Worm (Caenorhabditis elegans) whole organism, young adult: ENCODE data around the gene srlf-27.

ENCODE experiments used
- B0035.1 ChIP-seq: sonication (generic microtip); optimal IDR thresholded peaks from 2 replicates; lab custom pipeline; 2016; ENCODE audit warnings: missing genetic modification characterization, mild to moderate bottlenecking, missing compliant biosample characterization, missing genotype, missing genetic modification reagents
- B0261.1 ChIP-seq: sonication (generic microtip); optimal IDR thresholded peaks from 2 replicates; lab custom pipeline; 2016; ENCODE audit warnings: mild to moderate bottlenecking, missing genetic modification characterization, moderate library complexity, missing compliant biosample characterization
- F55B11.4 ChIP-seq: sonication (generic microtip); optimal IDR thresholded peaks from 2 replicates; lab custom pipeline; 2016; ENCODE audit warnings: missing compliant biosample characterization, missing genetic modification characterization, borderline replicate concordance; ENCODE audit not compliant: insufficient read depth
- Y53F4B.3 ChIP-seq: fragments of 200-800 bp; sonication (Bioruptor generic); IDR thresholded peaks from 2 replicates; pipeline ENCODE4 v1.3.6; 2022; ENCODE audit warnings: missing genetic modification reagents, missing genetic modification characterization, missing compliant biosample characterization
- Y53G8AR.9 ChIP-seq: fragments of 200-800 bp; sonication (Bioruptor generic); conservative IDR thresholded peaks from 2 replicates; pipeline ENCODE4 v1.3.6; 2022; ENCODE audit warnings: missing genetic modification reagents, missing genetic modification characterization, missing compliant biosample characterization
- Y67H2A.10 ChIP-seq: fragments of 200-800 bp; sonication (Bioruptor generic); conservative IDR thresholded peaks from 2 replicates; pipeline ENCODE4 v1.3.6; 2022; ENCODE audit warnings: missing genetic modification reagents, missing genetic modification characterization, missing compliant biosample characterization
- ZK185.1 ChIP-seq: sonication (generic microtip); optimal IDR thresholded peaks from 2 replicates; lab custom pipeline; 2016; ENCODE audit warnings: mild to moderate bottlenecking, missing genetic modification characterization, missing compliant biosample characterization; ENCODE audit not compliant: poor library complexity, severe bottlenecking
- akir-1 ChIP-seq: fragments of 200-800 bp; sonication (Bioruptor generic); optimal IDR thresholded peaks from 2 replicates; lab custom pipeline; 2018; ENCODE audit warnings: mild to moderate bottlenecking, missing genetic modification characterization, moderate library complexity, missing compliant biosample characterization
- ama-1 ChIP-seq, 3 experiments: fragments of 150-350 bp in 1 of 3; sonication (generic microtip) in 2 of 3; optimal IDR thresholded peaks; 2 replicates each; lab custom pipeline; 2014 to 2018; ENCODE audit warnings: missing biosample characterization in 2 of 3, missing genetic modification characterization in 2 of 3, missing genetic modification reagents in 2 of 3
- aptf-3 ChIP-seq: fragments of 200-800 bp; sonication (Bioruptor generic); IDR thresholded peaks from 2 replicates; pipeline ENCODE4 v1.3.6; 2022; ENCODE audit warnings: missing genetic modification characterization, missing compliant biosample characterization
- attf-3 ChIP-seq: fragments of 200-800 bp; sonication (Bioruptor generic); conservative IDR thresholded peaks from 2 replicates; pipeline ENCODE4 v1.3.6; 2022; ENCODE audit warnings: missing genetic modification reagents, missing genetic modification characterization, missing compliant biosample characterization
- ccch-3 ChIP-seq: fragments of 200-800 bp; sonication (Bioruptor generic); optimal IDR thresholded peaks from 2 replicates; lab custom pipeline; 2018; ENCODE audit warnings: mild to moderate bottlenecking, missing genetic modification characterization, missing compliant biosample characterization
- cebp-1 ChIP-seq, 2 experiments: fragments of 200-800 bp in 1 of 2; sonication (Bioruptor generic) in 1 of 2; sonication (generic microtip) in 1 of 2; IDR thresholded peaks in 1 of 2; optimal IDR thresholded peaks in 1 of 2; 2 replicates each; pipeline versions ENCODE4 v1.3.6 to Lab custom; 2017 to 2022; ENCODE audit warnings: missing compliant biosample characterization in 2 of 2, missing genetic modification characterization in 2 of 2, mild to moderate bottlenecking in 1 of 2, missing genetic modification reagents in 1 of 2, moderate library complexity in 1 of 2
- cebp-2 ChIP-seq: fragments of 200-800 bp; sonication (Bioruptor generic); IDR thresholded peaks from 2 replicates; pipeline ENCODE4 v1.3.6; 2022; ENCODE audit warnings: missing genetic modification characterization, missing compliant biosample characterization
- ceh-27 ChIP-seq: fragments of 200-800 bp; sonication (Bioruptor generic); optimal IDR thresholded peaks from 2 replicates; lab custom pipeline; 2018; ENCODE audit warnings: mild to moderate bottlenecking, missing genetic modification characterization, moderate library complexity, missing compliant biosample characterization
- ceh-40 ChIP-seq: fragments of 200-800 bp; sonication (Bioruptor generic); IDR thresholded peaks from 2 replicates; pipeline ENCODE4 v1.3.6; 2022; ENCODE audit warnings: missing genetic modification characterization, missing compliant biosample characterization
- chd-7 ChIP-seq: sonication (generic microtip); optimal IDR thresholded peaks from 2 replicates; lab custom pipeline; 2016; ENCODE audit warnings: mild to moderate bottlenecking, missing genetic modification characterization, moderate library complexity, missing compliant biosample characterization
- die-1 ChIP-seq: sonication (generic microtip); optimal IDR thresholded peaks from 2 replicates; lab custom pipeline; 2016; ENCODE audit warnings: missing genotype, mild to moderate bottlenecking, missing genetic modification characterization, missing compliant biosample characterization
- egl-18 ChIP-seq: fragments of 200-800 bp; sonication (Bioruptor generic); IDR thresholded peaks from 2 replicates; pipeline ENCODE4 v1.3.6; 2022; ENCODE audit warnings: missing genetic modification reagents, missing genetic modification characterization, missing compliant biosample characterization
- fkh-3 ChIP-seq: sonication (generic microtip); optimal IDR thresholded peaks from 2 replicates; lab custom pipeline; 2016; ENCODE audit warnings: mild to moderate bottlenecking, missing genetic modification characterization, missing compliant biosample characterization
- hlh-12 ChIP-seq: sonication (generic microtip); optimal IDR thresholded peaks from 2 replicates; lab custom pipeline; 2016; ENCODE audit warnings: missing genetic modification characterization, missing compliant biosample characterization
- hmg-20 ChIP-seq: fragments of 200-800 bp; sonication (Bioruptor generic); IDR thresholded peaks from 2 replicates; pipeline ENCODE4 v1.3.6; 2022; ENCODE audit warnings: missing genetic modification reagents, missing genetic modification characterization, missing compliant biosample characterization
- let-607 ChIP-seq, 2 experiments: fragments of 200-800 bp in 1 of 2; sonication (Bioruptor generic) in 1 of 2; sonication (generic microtip) in 1 of 2; optimal IDR thresholded peaks; 2 replicates each; lab custom pipeline; 2016 to 2018; ENCODE audit warnings: mild to moderate bottlenecking in 2 of 2, missing compliant biosample characterization in 2 of 2, missing genetic modification characterization in 2 of 2, moderate library complexity in 2 of 2, missing genotype in 1 of 2
- lin-40 ChIP-seq: sonication (generic microtip); optimal IDR thresholded peaks from 2 replicates; lab custom pipeline; 2016; ENCODE audit warnings: missing genetic modification characterization, mild to moderate bottlenecking, missing compliant biosample characterization, missing genotype, missing genetic modification reagents
- lir-1 ChIP-seq: fragments of 200-800 bp; sonication (Bioruptor generic); conservative IDR thresholded peaks from 2 replicates; pipeline ENCODE4 v1.3.6; 2022; ENCODE audit warnings: missing genetic modification reagents, missing genetic modification characterization, missing compliant biosample characterization
- madf-6 ChIP-seq: fragments of 200-800 bp; sonication (Bioruptor generic); IDR thresholded peaks from 2 replicates; pipeline ENCODE4 v1.3.6; 2022; ENCODE audit warnings: missing genetic modification reagents, missing genetic modification characterization, missing compliant biosample characterization
- madf-8 ChIP-seq: fragments of 200-800 bp; sonication (Bioruptor generic); conservative IDR thresholded peaks from 2 replicates; pipeline ENCODE4 v1.3.6; 2022; ENCODE audit warnings: missing genetic modification reagents, missing genetic modification characterization, missing compliant biosample characterization
- mcd-1 ChIP-seq: fragments of 200-800 bp; sonication (Bioruptor generic); IDR thresholded peaks from 2 replicates; pipeline ENCODE4 v1.3.6; 2022; ENCODE audit warnings: missing genetic modification reagents, missing genetic modification characterization, missing compliant biosample characterization
- mxl-1 ChIP-seq: sonication (generic microtip); optimal IDR thresholded peaks from 2 replicates; lab custom pipeline; 2016; ENCODE audit warnings: missing genetic modification characterization, missing compliant biosample characterization
- nhr-120 ChIP-seq: fragments of 200-800 bp; sonication (Bioruptor generic); IDR thresholded peaks from 2 replicates; pipeline ENCODE4 v1.3.6; 2022; ENCODE audit warnings: missing genetic modification characterization, missing compliant biosample characterization
- nhr-27 ChIP-seq: fragments of 200-800 bp; sonication (Bioruptor generic); optimal IDR thresholded peaks from 2 replicates; lab custom pipeline; 2018; ENCODE audit warnings: mild to moderate bottlenecking, missing genetic modification characterization, moderate library complexity, missing compliant biosample characterization
- nhr-80 ChIP-seq: sonication (generic microtip); optimal IDR thresholded peaks from 2 replicates; lab custom pipeline; 2016; ENCODE audit warnings: missing genetic modification characterization, missing compliant biosample characterization
- nhr-90 ChIP-seq: sonication (generic microtip); optimal IDR thresholded peaks from 2 replicates; lab custom pipeline; 2016; ENCODE audit warnings: missing genotype, mild to moderate bottlenecking, missing genetic modification characterization, missing compliant biosample characterization
- sea-2 ChIP-seq: fragments of 200-800 bp; sonication (Bioruptor generic); IDR thresholded peaks from 2 replicates; pipeline ENCODE4 v1.3.6; 2022; ENCODE audit warnings: missing genetic modification characterization, missing compliant biosample characterization
- somi-1 ChIP-seq: fragments of 200-800 bp; sonication (Bioruptor generic); optimal IDR thresholded peaks from 2 replicates; lab custom pipeline; 2018; ENCODE audit warnings: mild to moderate bottlenecking, missing genetic modification characterization, missing compliant biosample characterization
- tbp1 ChIP-seq: fragments of 200-800 bp; sonication (Bioruptor generic); optimal IDR thresholded peaks from 2 replicates; lab custom pipeline; 2018; ENCODE audit warnings: mild to moderate bottlenecking, missing genetic modification characterization, missing compliant biosample characterization
- zfh-2 ChIP-seq: fragments of 200-800 bp; sonication (Bioruptor generic); conservative IDR thresholded peaks from 2 replicates; pipeline ENCODE4 v1.3.6; 2022; ENCODE audit warnings: missing genetic modification reagents, missing genetic modification characterization, missing compliant biosample characterization
- zim-3 ChIP-seq: sonication (generic microtip); optimal IDR thresholded peaks from 2 replicates; lab custom pipeline; 2017; ENCODE audit warnings: mild to moderate bottlenecking, missing genetic modification characterization, moderate library complexity, missing compliant biosample characterization
- ztf-26 ChIP-seq: sonication (generic microtip); optimal IDR thresholded peaks from 2 replicates; lab custom pipeline; 2017; ENCODE audit warnings: missing genetic modification characterization, missing compliant biosample characterization
- ztf-28 ChIP-seq: fragments of 200-800 bp; sonication (Bioruptor generic); IDR thresholded peaks from 2 replicates; pipeline ENCODE4 v1.3.6; 2022; ENCODE audit warnings: missing genetic modification reagents, missing genetic modification characterization, missing compliant biosample characterization
- ztf-3 ChIP-seq: fragments of 200-800 bp; sonication (Bioruptor generic); optimal IDR thresholded peaks from 2 replicates; lab custom pipeline; 2018; ENCODE audit warnings: mild to moderate bottlenecking, missing genetic modification characterization, missing compliant biosample characterization

srlf-27 gene

DNA sequence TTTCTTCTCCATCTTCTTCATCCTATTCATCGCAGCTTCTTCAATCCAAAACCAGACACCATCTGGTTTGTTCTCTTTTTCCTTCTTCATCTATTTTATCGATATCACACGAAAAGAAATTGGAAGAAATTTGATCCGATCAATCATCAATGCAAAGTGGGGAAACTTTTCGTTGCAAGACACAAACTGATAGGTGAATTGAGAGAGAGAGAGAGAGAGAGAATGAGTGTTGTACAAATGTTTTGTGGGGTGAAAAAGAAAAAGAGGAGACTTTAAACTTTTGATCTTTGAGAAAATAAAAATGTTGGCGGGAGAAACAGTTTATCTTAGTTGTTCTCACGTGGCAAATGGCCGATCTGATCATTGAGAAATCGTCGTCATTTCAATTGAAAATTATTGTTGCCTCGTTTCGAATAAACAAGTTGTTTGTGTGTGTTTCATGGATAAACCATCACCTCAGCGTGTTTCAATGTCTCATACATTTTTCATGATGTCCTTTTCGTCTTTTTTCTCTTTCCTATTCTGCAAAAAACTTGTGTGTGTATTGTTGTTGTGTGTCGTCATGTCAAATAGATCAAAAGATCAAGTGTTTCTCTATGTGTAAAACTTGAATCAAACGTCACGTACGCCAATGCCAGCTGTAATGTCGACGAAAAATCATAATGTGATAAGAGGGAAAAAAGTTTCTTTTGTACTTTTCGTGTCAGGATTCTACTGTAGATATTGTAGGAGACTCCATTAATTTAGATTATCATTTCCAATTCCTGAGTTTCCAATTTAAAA lies 24.8 kb upstream of the srlf-27 start (continued):
- TF ChIP-seq akir-1, result no peak
- TF ChIP-seq lin-40, result peak; percentile 58
- TF ChIP-seq aptf-3 (GFP tag; lab: Robert Waterston, UW), result no peak
- TF ChIP-seq hmg-20 (GFP tag; lab: Robert Waterston, UW), result no peak
- peak; percentile 49 for TF ChIP-seq nhr-80 (tag; lab: Kevin White, UChicago)
- no peak for TF ChIP-seq B0261.1
- TF ChIP-seq, all 124 proteins: peak for 10

- TF ChIP-seq chd-7 (no peak), mcd-1 (no peak), ZK185.1 (tag; lab: Kevin White, UChicago) (no peak), zim-3 (no peak), Y53G8AR.9 (GFP tag; lab: Robert Waterston, UW) (no peak), egl-18 (no peak), ztf-3 (GFP tag; lab: Kevin White, UChicago) (no peak), ztf-28 (GFP tag; lab: Robert Waterston, UW) (no peak), F55B11.4 (tag; lab: Kevin White, UChicago) (no peak), madf-8 (GFP tag; lab: Robert Waterston, UW) (no peak), tbp1 (GFP tag; lab: Kevin White, UChicago) (no peak), ceh-27 (no peak), Y67H2A.10 (GFP tag; lab: Robert Waterston, UW) (no peak)
Observed at ce11 chrIV:14613375-14613774, 24.1 kb upstream of the srlf-27 start.

DNA sequence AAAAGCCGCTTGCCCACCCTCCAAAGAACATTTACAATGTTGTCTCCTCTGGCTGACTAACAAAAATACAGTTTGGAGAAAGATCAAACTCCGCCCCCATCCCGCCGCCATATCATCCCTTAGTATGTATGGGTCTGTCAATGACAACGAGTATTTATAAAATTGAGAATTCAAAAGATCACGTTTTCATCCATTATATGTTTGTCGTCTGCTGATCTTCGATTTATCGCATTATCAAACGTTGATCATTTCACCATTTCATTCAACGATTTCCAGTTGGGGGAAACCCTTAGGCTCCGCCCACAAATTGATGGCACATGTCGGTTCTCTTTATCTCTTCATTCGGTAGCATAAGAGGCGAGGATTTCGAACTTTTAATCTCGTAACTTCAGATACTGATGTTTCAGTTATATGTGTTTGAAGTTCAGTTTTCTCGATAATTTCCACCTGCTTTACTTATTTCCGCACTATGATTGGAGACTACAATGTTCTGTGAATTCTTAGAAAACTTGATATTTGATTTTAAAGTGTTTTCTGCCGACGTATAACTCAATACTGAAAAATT lies 23.3 kb upstream of the srlf-27 start:
- TF ChIP-seq somi-1 (GFP tag; lab: Kevin White, UChicago), result peak; percentile 47
- peak; percentile 25 for TF ChIP-seq ztf-26
- TF ChIP-seq nhr-120, result no peak
- TF ChIP-seq hlh-12, result no peak
- TF ChIP-seq nhr-90 (tag; lab: Kevin White, UChicago), result no peak
- TF ChIP-seq sea-2, result no peak
- TF ChIP-seq ama-1 (optimal IDR thresholded peaks at IDR 0.05; lab: Kevin White, UChicago), result peak; percentile 19
- no peak for TF ChIP-seq ama-1 (GFP tag; optimal IDR thresholded peaks at IDR 0.05; lab: Kevin White, UChicago)
- no peak for TF ChIP-seq let-607 (tag; optimal IDR thresholded peaks at IDR 0.05; lab: Kevin White, UChicago)
- 0 out of 2 replicates have a peak, but pooled peaks have one; percentile 48 for TF ChIP-seq cebp-2 (GFP tag; lab: Robert Waterston, UW)
- TF ChIP-seq fkh-3 (tag; lab: Kevin White, UChicago), result no peak
- TF ChIP-seq die-1 (tag; lab: Kevin White, UChicago), result peak; percentile 28
- TF ChIP-seq cebp-1 (GFP tag; IDR thresholded peaks at IDR 0.05; lab: Robert Waterston, UW), result no peak
- TF ChIP-seq cebp-1 (tag; optimal IDR thresholded peaks at IDR 0.05; lab: Kevin White, UChicago), result peak; percentile 23
- no peak for TF ChIP-seq Y53F4B.3
- TF ChIP-seq ccch-3 (GFP tag; lab: Kevin White, UChicago), result no peak
- no peak for TF ChIP-seq nhr-27 (tag; lab: Kevin White, UChicago)
- no peak for TF ChIP-seq attf-3 (GFP tag; lab: Robert Waterston, UW)
- no peak for TF ChIP-seq B0035.1
- TF ChIP-seq mxl-1, result no peak
- no peak for TF ChIP-seq lir-1 (GFP tag; lab: Robert Waterston, UW)
- peak; percentile 3 for TF ChIP-seq ZK185.1 (tag; lab: Kevin White, UChicago)
- TF ChIP-seq nhr-80 (tag; lab: Kevin White, UChicago), result peak; percentile 9
- TF ChIP-seq lin-40, result peak; percentile 51
- no peak for TF ChIP-seq zfh-2 (GFP tag; lab: Robert Waterston, UW)
- no peak for TF ChIP-seq madf-6 (GFP tag; lab: Robert Waterston, UW)
- TF ChIP-seq ceh-40, result no peak
